Fruit fly (Drosophila melanogaster): Measurements from ENCODE around the gene CG43218.

The CG43218 gene

dm6 chr3L:21284720-21285638 lies 27.2 kb downstream of the CG43218 start:
- TF ChIP-seq cic (GFP tag; optimal IDR thresholded peaks at IDR 0.05) (peak; percentile 27), toe (GFP tag; optimal IDR thresholded peaks at IDR 0.05) (no peak)

- TF ChIP-seq tj (GFP tag; optimal IDR thresholded peaks at IDR 0.05): peak; percentile 73
- TF ChIP-seq toe (GFP tag; optimal IDR thresholded peaks at IDR 0.05): peak; percentile 77
- TF ChIP-seq CG1620 (GFP tag; optimal IDR thresholded peaks at IDR 0.05): peak; percentile 84
- peak; percentile 77 for TF ChIP-seq Mnt (GFP tag; optimal IDR thresholded peaks at IDR 0.05)
- TF ChIP-seq CG33017 (tag; optimal IDR thresholded peaks at IDR 0.05): peak; percentile 46
- TF ChIP-seq Clk (GFP tag; optimal IDR thresholded peaks at IDR 0.05): peak; percentile 65
- TF ChIP-seq cic (GFP tag; optimal IDR thresholded peaks at IDR 0.05): no peak
- TF ChIP-seq kay (GFP tag; ENCODE audit: borderline replicate concordance): no peak
- no peak for TF ChIP-seq CG5204 (GFP tag; optimal IDR thresholded peaks at IDR 0.05)
- peak; percentile 77 for TF ChIP-seq pad (GFP tag; optimal IDR thresholded peaks at IDR 0.05)
- peak; percentile 84 for TF ChIP-seq CG11617 (GFP tag; optimal IDR thresholded peaks at IDR 0.05)
- TF ChIP-seq Crg-1 (GFP tag; optimal IDR thresholded peaks at IDR 0.05): peak; percentile 50
- peak; percentile 70 for TF ChIP-seq CG7101 (tag; optimal IDR thresholded peaks at IDR 0.05)
- TF ChIP-seq CG14711 (tag; optimal IDR thresholded peaks at IDR 0.05): peak; percentile 58
- no peak for TF ChIP-seq cnc (optimal IDR thresholded peaks at IDR 0.05)
- TF ChIP-seq bab1 (GFP tag; optimal IDR thresholded peaks at IDR 0.05): peak; percentile 97
- TF ChIP-seq CG7045 (GFP tag; optimal IDR thresholded peaks at IDR 0.05): peak; percentile 70
- peak; percentile 66 for TF ChIP-seq Hr96 (GFP tag; optimal IDR thresholded peaks at IDR 0.05)
- TF ChIP-seq ovo (GFP tag; optimal IDR thresholded peaks at IDR 0.05): peak; percentile 58
- no peak for TF ChIP-seq CG12768 (GFP tag; optimal IDR thresholded peaks at IDR 0.05)
Observed at dm6 chr3L:21285639-21286338, 28.0 kb downstream of the CG43218 start, which contains the start of the genes CG12974 and pzg. CG12974 (minus strand) TSS chr3L:21285962. pzg (plus strand) TSS chr3L:21286099.

- TF ChIP-seq Crg-1 (GFP tag; optimal IDR thresholded peaks at IDR 0.05) (no peak), Clk (GFP tag; optimal IDR thresholded peaks at IDR 0.05) (no peak), cic (GFP tag; optimal IDR thresholded peaks at IDR 0.05) (no peak), tj (GFP tag; optimal IDR thresholded peaks at IDR 0.05) (no peak), CG14711 (tag; optimal IDR thresholded peaks at IDR 0.05) (no peak), toe (GFP tag; optimal IDR thresholded peaks at IDR 0.05) (no peak)
Observed at dm6 chr3L:21290336-21290735, 32.5 kb downstream of the CG43218 start.

dm6 chr3L:21291055-21291454 lies 33.2 kb downstream of the CG43218 start:
- TF ChIP-seq CG14711 (tag; optimal IDR thresholded peaks at IDR 0.05) (no peak), CG5204 (GFP tag; optimal IDR thresholded peaks at IDR 0.05) (no peak), CG11617 (GFP tag; optimal IDR thresholded peaks at IDR 0.05) (no peak), Crg-1 (GFP tag; optimal IDR thresholded peaks at IDR 0.05) (no peak), Hr96 (GFP tag; optimal IDR thresholded peaks at IDR 0.05) (no peak), cnc (optimal IDR thresholded peaks at IDR 0.05) (no peak), tj (GFP tag; optimal IDR thresholded peaks at IDR 0.05) (no peak), toe (GFP tag; optimal IDR thresholded peaks at IDR 0.05) (no peak), CG12768 (GFP tag; optimal IDR thresholded peaks at IDR 0.05) (no peak), CG7101 (tag; optimal IDR thresholded peaks at IDR 0.05) (no peak), kay (GFP tag; ENCODE audit: borderline replicate concordance) (no peak), cic (GFP tag; optimal IDR thresholded peaks at IDR 0.05) (no peak), CG1620 (GFP tag; optimal IDR thresholded peaks at IDR 0.05) (no peak), ovo (GFP tag; optimal IDR thresholded peaks at IDR 0.05) (no peak), pad (GFP tag; optimal IDR thresholded peaks at IDR 0.05) (no peak), CG7045 (GFP tag; optimal IDR thresholded peaks at IDR 0.05) (no peak), CG33017 (tag; optimal IDR thresholded peaks at IDR 0.05) (no peak), Mnt (GFP tag; optimal IDR thresholded peaks at IDR 0.05) (no peak)

dm6 chr3L:21292700-21293099 lies 34.9 kb downstream of the CG43218 start, which contains the start of gene Cpr78Ca:
Cpr78Ca (minus strand) TSS chr3L:21292800.
- TF ChIP-seq cic (GFP tag; optimal IDR thresholded peaks at IDR 0.05) (no peak), CG33017 (tag; optimal IDR thresholded peaks at IDR 0.05) (no peak), toe (GFP tag; optimal IDR thresholded peaks at IDR 0.05) (no peak), Mnt (GFP tag; optimal IDR thresholded peaks at IDR 0.05) (no peak), kay (GFP tag; ENCODE audit: borderline replicate concordance) (no peak), CG7101 (tag; optimal IDR thresholded peaks at IDR 0.05) (no peak), CG14711 (tag; optimal IDR thresholded peaks at IDR 0.05) (no peak), ovo (GFP tag; optimal IDR thresholded peaks at IDR 0.05) (no peak), tj (GFP tag; optimal IDR thresholded peaks at IDR 0.05) (no peak), CG5204 (GFP tag; optimal IDR thresholded peaks at IDR 0.05) (no peak)

- TF ChIP-seq tj (GFP tag; optimal IDR thresholded peaks at IDR 0.05) (no peak), CG12768 (GFP tag; optimal IDR thresholded peaks at IDR 0.05) (no peak), kay (GFP tag; ENCODE audit: borderline replicate concordance) (no peak), cnc (optimal IDR thresholded peaks at IDR 0.05) (no peak), Mnt (GFP tag; optimal IDR thresholded peaks at IDR 0.05) (no peak), CG7045 (GFP tag; optimal IDR thresholded peaks at IDR 0.05) (no peak), Clk (GFP tag; optimal IDR thresholded peaks at IDR 0.05) (no peak), Hr96 (GFP tag; optimal IDR thresholded peaks at IDR 0.05) (no peak), CG33017 (tag; optimal IDR thresholded peaks at IDR 0.05) (no peak), bab1 (GFP tag; optimal IDR thresholded peaks at IDR 0.05) (no peak), CG11617 (GFP tag; optimal IDR thresholded peaks at IDR 0.05) (no peak)
Observed at dm6 chr3L:21294202-21294601, 36.4 kb downstream of the CG43218 start, which contains the start of gene Cpr78Cb. Cpr78Cb (plus strand) TSS chr3L:21294492.

All from whole organism, adult.